Worm (Caenorhabditis elegans) whole organism, L1 larva: ENCODE measurements around the gene mdl-1.

Experiments
- C04F5.9 ChIP-seq: sonication (generic microtip); optimal IDR thresholded peaks from 2 replicates; lab custom pipeline; 2016; ENCODE audit warnings: missing genetic modification characterization, missing compliant biosample characterization
- C34B4.2 ChIP-seq: sonication (generic microtip); optimal IDR thresholded peaks from 2 replicates; lab custom pipeline; 2017; ENCODE audit warnings: mild to moderate bottlenecking, missing genetic modification characterization, missing compliant biosample characterization
- F16B12.6 ChIP-seq: fragments of 150-350 bp; optimal IDR thresholded peaks from 2 replicates; lab custom pipeline; 2014; ENCODE audit warnings: missing biosample characterization, missing genetic modification characterization
- alr-1 ChIP-seq: fragments of 200-800 bp; sonication (Bioruptor generic); optimal IDR thresholded peaks from 2 replicates; lab custom pipeline; 2018; ENCODE audit warnings: borderline replicate concordance, mild to moderate bottlenecking, missing genetic modification characterization, missing compliant biosample characterization
- aly-2 ChIP-seq: fragments of 150-350 bp; optimal IDR thresholded peaks from 2 replicates; lab custom pipeline; 2014; ENCODE audit warnings: missing biosample characterization, missing genetic modification characterization
- blmp-1 ChIP-seq: fragments of 150-350 bp; optimal IDR thresholded peaks from 2 replicates; lab custom pipeline; 2014; ENCODE audit warnings: missing biosample characterization, missing genetic modification characterization
- ceh-8 ChIP-seq: fragments of 200-800 bp; sonication (Bioruptor generic); optimal IDR thresholded peaks from 2 replicates; lab custom pipeline; 2018; ENCODE audit warnings: mild to moderate bottlenecking, missing genetic modification characterization, moderate library complexity, missing compliant biosample characterization
- ceh-82 ChIP-seq, 3 experiments: fragments of 150-350 bp in 1 of 3; sonication (generic microtip) in 2 of 3; optimal IDR thresholded peaks; 2 replicates each; lab custom pipeline; 2014 to 2017; ENCODE audit warnings: missing biosample characterization in 3 of 3, missing genetic modification characterization in 3 of 3
- dpl-1 ChIP-seq, 3 experiments: fragments of 150-350 bp in 2 of 3; sonication (generic microtip) in 1 of 3; optimal IDR thresholded peaks; 2 replicates each; lab custom pipeline; 2014 to 2017; ENCODE audit warnings: missing biosample characterization in 3 of 3, missing genetic modification characterization in 3 of 3, missing genetic modification reagents in 3 of 3
- dsc-1 ChIP-seq: sonication (generic microtip); optimal IDR thresholded peaks from 2 replicates; lab custom pipeline; 2016; ENCODE audit warnings: mild to moderate bottlenecking, missing genetic modification characterization, missing compliant biosample characterization
- efl-1 ChIP-seq, 4 experiments: fragments of 150-350 bp; optimal IDR thresholded peaks in 3 of 4; peaks in 1 of 4; 1 replicate in 1 of 4; 2 replicates in 3 of 4; lab custom pipeline; 2014; ENCODE audit warnings: missing biosample characterization in 2 of 4, missing genetic modification characterization in 2 of 4, missing genetic modification reagents in 2 of 4
- efl-3 ChIP-seq: fragments of 200-800 bp; sonication (Bioruptor generic); optimal IDR thresholded peaks from 2 replicates; lab custom pipeline; 2018; ENCODE audit warnings: mild to moderate bottlenecking, missing genetic modification characterization, missing compliant biosample characterization
- elt-2 ChIP-seq: sonication (generic microtip); optimal IDR thresholded peaks from 2 replicates; lab custom pipeline; 2016; ENCODE audit warnings: missing genetic modification characterization, mild to moderate bottlenecking, inconsistent platforms, missing compliant biosample characterization, missing genetic modification reagents
- elt-3 ChIP-seq, 6 experiments: fragments of 150-350 bp in 1 of 6; sonication (generic microtip); optimal IDR thresholded peaks; 2 replicates each; lab custom pipeline; 2017 to 2018; ENCODE audit warnings: missing biosample characterization in 6 of 6, missing genetic modification characterization in 6 of 6, inconsistent platforms in 1 of 6
- ets-5 ChIP-seq: fragments of 200-800 bp; sonication (Bioruptor generic); IDR thresholded peaks from 2 replicates; pipeline ENCODE4 v1.3.6; 2022; ENCODE audit warnings: missing genetic modification characterization, missing compliant biosample characterization
- fkh-10 ChIP-seq: sonication (generic microtip); optimal IDR thresholded peaks from 2 replicates; lab custom pipeline; 2017; ENCODE audit warnings: missing biosample characterization, missing genetic modification reagents, missing genetic modification characterization
- fos-1 ChIP-seq: fragments of 150-350 bp; optimal IDR thresholded peaks from 2 replicates; lab custom pipeline; 2014; ENCODE audit warnings: missing biosample characterization, missing genetic modification characterization
- grh-1 ChIP-seq: fragments of 200-800 bp; sonication (Bioruptor generic); IDR thresholded peaks from 2 replicates; pipeline ENCODE4 v1.3.6; 2022; ENCODE audit warnings: missing genetic modification reagents, missing genetic modification characterization, missing compliant biosample characterization
- hlh-17 ChIP-seq: fragments of 200-800 bp; sonication (Bioruptor generic); optimal IDR thresholded peaks from 2 replicates; lab custom pipeline; 2018; ENCODE audit warnings: missing genetic modification characterization, mild to moderate bottlenecking, missing compliant biosample characterization, moderate library complexity, borderline replicate concordance
- irx-1 ChIP-seq: sonication (generic microtip); optimal IDR thresholded peaks from 2 replicates; lab custom pipeline; 2016; ENCODE audit warnings: missing genetic modification characterization, missing compliant biosample characterization
- lin-13 ChIP-seq: fragments of 150-350 bp; optimal IDR thresholded peaks from 2 replicates; lab custom pipeline; 2014; ENCODE audit warnings: missing biosample characterization, missing genetic modification reagents, missing genetic modification characterization
- lin-14 ChIP-seq: fragments of 200-800 bp; sonication (Bioruptor generic); optimal IDR thresholded peaks from 2 replicates; lab custom pipeline; 2018; ENCODE audit warnings: mild to moderate bottlenecking, missing genetic modification characterization, moderate library complexity, missing compliant biosample characterization
- lin-35 ChIP-seq, 2 experiments: fragments of 150-350 bp; optimal IDR thresholded peaks; 2 replicates each; lab custom pipeline; 2014; ENCODE audit warnings: missing biosample characterization in 2 of 2, missing genetic modification characterization in 2 of 2, missing genetic modification reagents in 2 of 2
- lin-39 ChIP-seq: fragments of 150-350 bp; optimal IDR thresholded peaks from 2 replicates; lab custom pipeline; 2014; ENCODE audit warnings: missing biosample characterization, missing genetic modification reagents, missing genetic modification characterization
- lsy-2 ChIP-seq, 2 experiments: fragments of 150-350 bp; optimal IDR thresholded peaks; 2 replicates each; lab custom pipeline; 2014; ENCODE audit warnings: missing biosample characterization in 2 of 2, missing genetic modification characterization in 2 of 2
- mab-9 ChIP-seq: fragments of 200-800 bp; sonication (Bioruptor generic); IDR thresholded peaks from 2 replicates; pipeline ENCODE4 v1.3.6; 2022; ENCODE audit warnings: missing genetic modification reagents, missing genetic modification characterization, missing compliant biosample characterization
- mef-2 ChIP-seq: fragments of 150-350 bp; optimal IDR thresholded peaks from 2 replicates; lab custom pipeline; 2014; ENCODE audit warnings: missing biosample characterization, missing genetic modification characterization
- nhr-11 ChIP-seq: fragments of 150-350 bp; optimal IDR thresholded peaks from 2 replicates; lab custom pipeline; 2014; ENCODE audit warnings: missing biosample characterization, missing genetic modification characterization
- nhr-12 ChIP-seq: sonication (generic microtip); optimal IDR thresholded peaks from 2 replicates; lab custom pipeline; 2017; ENCODE audit warnings: missing biosample characterization, missing genetic modification characterization
- nhr-237 ChIP-seq: fragments of 150-350 bp; optimal IDR thresholded peaks from 2 replicates; lab custom pipeline; 2014; ENCODE audit warnings: missing biosample characterization, missing genetic modification characterization
- nhr-28 ChIP-seq: fragments of 150-350 bp; optimal IDR thresholded peaks from 2 replicates; lab custom pipeline; 2014; ENCODE audit warnings: missing biosample characterization, missing genetic modification characterization
- nhr-47 ChIP-seq: sonication (generic microtip); optimal IDR thresholded peaks from 2 replicates; lab custom pipeline; 2016; ENCODE audit warnings: mild to moderate bottlenecking, missing genetic modification characterization, moderate library complexity, missing compliant biosample characterization
- nhr-71 ChIP-seq: sonication (generic microtip); optimal IDR thresholded peaks from 2 replicates; lab custom pipeline; 2016; ENCODE audit warnings: mild to moderate bottlenecking, missing genetic modification characterization, moderate library complexity, missing compliant biosample characterization
- nhr-76 ChIP-seq: sonication (generic microtip); optimal IDR thresholded peaks from 2 replicates; lab custom pipeline; 2017; ENCODE audit warnings: missing biosample characterization, missing genetic modification characterization
- nhr-77 ChIP-seq: fragments of 150-350 bp; optimal IDR thresholded peaks from 2 replicates; lab custom pipeline; 2014; ENCODE audit warnings: missing biosample characterization, missing genetic modification characterization
- nhr-84 ChIP-seq: sonication (generic microtip); optimal IDR thresholded peaks from 2 replicates; lab custom pipeline; 2017; ENCODE audit warnings: missing biosample characterization, missing genetic modification characterization
- pqm-1 ChIP-seq: sonication (generic microtip); optimal IDR thresholded peaks from 3 replicates; lab custom pipeline; 2017; ENCODE audit warnings: missing biosample characterization, missing genetic modification characterization
- rnt-1 ChIP-seq: sonication (generic microtip); optimal IDR thresholded peaks from 2 replicates; lab custom pipeline; 2016; ENCODE audit warnings: mild to moderate bottlenecking, missing genetic modification characterization, moderate library complexity, missing compliant biosample characterization
- skn-1 ChIP-seq: fragments of 150-350 bp; optimal IDR thresholded peaks from 2 replicates; lab custom pipeline; 2014; ENCODE audit warnings: missing biosample characterization, missing genetic modification characterization
- snpc-4 ChIP-seq: fragments of 150-350 bp; optimal IDR thresholded peaks from 2 replicates; lab custom pipeline; 2014; ENCODE audit warnings: missing biosample characterization, missing genetic modification characterization
- snu-23 ChIP-seq: sonication (generic microtip); optimal IDR thresholded peaks from 2 replicates; lab custom pipeline; 2016; ENCODE audit warnings: missing genetic modification characterization, missing compliant biosample characterization
- sptf-1 ChIP-seq: fragments of 150-350 bp; optimal IDR thresholded peaks from 2 replicates; lab custom pipeline; 2014; ENCODE audit warnings: missing biosample characterization, missing genetic modification characterization
- sup-37 ChIP-seq: fragments of 200-800 bp; sonication (Bioruptor generic); optimal IDR thresholded peaks from 2 replicates; lab custom pipeline; 2018; ENCODE audit warnings: mild to moderate bottlenecking, missing genetic modification characterization, missing compliant biosample characterization
- swsn-7 ChIP-seq: sonication (generic microtip); optimal IDR thresholded peaks from 2 replicates; lab custom pipeline; 2016; ENCODE audit warnings: missing genetic modification characterization, missing compliant biosample characterization
- tbx-2 ChIP-seq: sonication (generic microtip); optimal IDR thresholded peaks from 2 replicates; lab custom pipeline; 2016; ENCODE audit warnings: missing genetic modification characterization, missing compliant biosample characterization
- unc-86 ChIP-seq: sonication (generic microtip); optimal IDR thresholded peaks from 2 replicates; lab custom pipeline; 2016; ENCODE audit warnings: missing genetic modification characterization, missing compliant biosample characterization
- zip-4 ChIP-seq: fragments of 200-800 bp; sonication (Bioruptor generic); optimal IDR thresholded peaks from 2 replicates; lab custom pipeline; 2018; ENCODE audit warnings: mild to moderate bottlenecking, missing genetic modification characterization, moderate library complexity, missing compliant biosample characterization
- ztf-4 ChIP-seq: fragments of 150-350 bp; optimal IDR thresholded peaks from 2 replicates; lab custom pipeline; 2014; ENCODE audit warnings: missing biosample characterization, missing genetic modification characterization

mdl-1 gene

ce11 chrX:6742011-6742683 is at the start of gene mdl-1 (continued):
- TF ChIP-seq nhr-77 (tag; lab: Kevin White, UChicago) (peak; percentile 87), tbx-2 (tag; lab: Kevin White, UChicago) (peak; percentile 84), pqm-1 (peak; percentile 51), snu-23 (GFP tag; lab: Kevin White, UChicago) (peak; percentile 77), C04F5.9 (tag; lab: Kevin White, UChicago) (no peak), lin-39 (peak; percentile 56), nhr-84 (tag; lab: Kevin White, UChicago) (no peak), snpc-4 (tag; lab: Kevin White, UChicago) (peak; percentile 57), skn-1 (tag; lab: Kevin White, UChicago) (peak; percentile 92), ceh-8 (peak; percentile 78), grh-1 (GFP tag; lab: Robert Waterston, UW) (peak; percentile 84), mef-2 (tag; lab: Kevin White, UChicago) (peak; percentile 65), elt-2 (tag; lab: Kevin White, UChicago) (peak; percentile 24), elt-3 (tag; optimal IDR thresholded peaks at IDR 0.05; lab: Kevin White, UChicago) (peak in 4 of 6 experiments; percentile 5 to 85 (median 56)), nhr-11 (tag; lab: Kevin White, UChicago) (peak; percentile 58), nhr-76 (tag; lab: Kevin White, UChicago) (no peak), fkh-10 (GFP tag; lab: Kevin White, UChicago) (peak; percentile 84), lin-14 (GFP tag; lab: Kevin White, UChicago) (peak; percentile 99), nhr-12 (no peak), nhr-47 (tag; lab: Kevin White, UChicago) (peak; percentile 86), blmp-1 (tag; lab: Kevin White, UChicago) (peak; percentile 42), fos-1 (peak; percentile 73), lin-13 (GFP tag; lab: Kevin White, UChicago) (peak; percentile 73), ztf-4 (tag; lab: Kevin White, UChicago) (peak; percentile 90), efl-1 (optimal IDR thresholded peaks at IDR 0.05; lab: Kevin White, UChicago) (peak; percentile 56 to 63), efl-1 (GFP tag; optimal IDR thresholded peaks at IDR 0.05 in 1 of 2; lab: Kevin White, UChicago) (peak; percentile 32 to 94), nhr-237 (tag; lab: Kevin White, UChicago) (no peak), F16B12.6 (no peak), lsy-2 (tag; optimal IDR thresholded peaks at IDR 0.05; lab: Kevin White, UChicago) (peak; percentile 77 to 87), mab-9 (GFP tag; lab: Robert Waterston, UW) (peak; percentile 81; the same call in 1 of the 2 replicates), dpl-1 (GFP tag; optimal IDR thresholded peaks at IDR 0.05; lab: Kevin White, UChicago) (peak; percentile 12 to 35 (median 32)), unc-86 (tag; lab: Kevin White, UChicago) (peak; percentile 77), nhr-71 (peak; percentile 95), rnt-1 (tag; lab: Kevin White, UChicago) (peak; percentile 94)
- TF ChIP-seq, all 84 proteins: peak for 56

DNA sequence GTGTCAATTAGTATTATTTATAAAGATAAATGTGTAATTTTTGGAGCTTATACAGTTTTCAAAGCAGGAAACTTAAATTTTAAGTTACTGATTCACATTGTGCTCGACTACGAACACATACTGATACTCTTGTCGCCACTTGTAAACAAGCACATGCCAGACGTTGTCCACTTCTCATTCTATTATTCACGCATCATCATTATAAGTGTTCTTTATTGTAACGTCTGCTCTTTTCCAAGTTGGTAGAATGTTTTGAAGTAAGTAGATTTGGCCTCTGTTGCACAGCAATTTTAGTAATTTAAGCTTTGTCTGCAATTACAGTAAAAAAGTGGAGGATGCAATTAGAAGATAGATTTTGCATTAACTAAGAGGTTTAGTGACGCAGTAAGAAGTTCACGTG is 49.3 kb upstream of the mdl-1 start:
- TF ChIP-seq efl-3 (GFP tag; lab: Kevin White, UChicago), result no peak
- TF ChIP-seq nhr-76 (tag; lab: Kevin White, UChicago), result no peak
- no peak for TF ChIP-seq nhr-237 (tag; lab: Kevin White, UChicago)
- TF ChIP-seq ceh-82 (tag; optimal IDR thresholded peaks at IDR 0.05; lab: Kevin White, UChicago), result no peak
- TF ChIP-seq aly-2 (tag; lab: Kevin White, UChicago), result no peak
- TF ChIP-seq, all 84 proteins: peak for 0

ce11 chrX:6693331-6693730 is 48.8 kb upstream of the mdl-1 start, which contains the start of gene F38B6.3:
Gene F38B6.3, plus strand, starts transcription at chrX:6693631.
- TF ChIP-seq lin-39, result no peak
- TF ChIP-seq rnt-1 (tag; lab: Kevin White, UChicago), result no peak
- no peak for TF ChIP-seq ceh-82 (tag; optimal IDR thresholded peaks at IDR 0.05; lab: Kevin White, UChicago)
- no peak for TF ChIP-seq nhr-28 (tag; lab: Kevin White, UChicago)
- no peak for TF ChIP-seq dsc-1 (tag; lab: Kevin White, UChicago)
- TF ChIP-seq zip-4, result no peak
- no peak for TF ChIP-seq C34B4.2 (tag; lab: Kevin White, UChicago)
- no peak for TF ChIP-seq alr-1 (tag; lab: Kevin White, UChicago)
- TF ChIP-seq efl-1 (optimal IDR thresholded peaks at IDR 0.05; lab: Kevin White, UChicago), result no peak
- no peak for TF ChIP-seq efl-1 (GFP tag; optimal IDR thresholded peaks at IDR 0.05 in 1 of 2; lab: Kevin White, UChicago)
- no peak for TF ChIP-seq lin-35 (GFP tag; optimal IDR thresholded peaks at IDR 0.05; lab: Kevin White, UChicago)
- TF ChIP-seq sptf-1, result no peak
- no peak for TF ChIP-seq irx-1
- TF ChIP-seq hlh-17 (GFP tag; lab: Kevin White, UChicago), result no peak
- no peak for TF ChIP-seq sup-37 (GFP tag; lab: Kevin White, UChicago)
- no peak for TF ChIP-seq swsn-7 (tag; lab: Kevin White, UChicago)
- no peak for TF ChIP-seq tbx-2 (tag; lab: Kevin White, UChicago)
- no peak for TF ChIP-seq ets-5
